Worm (Caenorhabditis elegans) whole organism, L2 larva: ENCODE data around the gene dap-3.

Experiments used
- C34F6.9 ChIP-seq: fragments of 150-350 bp; optimal IDR thresholded peaks from 2 replicates; lab custom pipeline; 2014; ENCODE audit warnings: missing biosample characterization, missing genetic modification characterization
- F13H6.1 ChIP-seq: sonication (generic microtip); optimal IDR thresholded peaks from 2 replicates; lab custom pipeline; 2016; ENCODE audit warnings: missing genetic modification characterization, missing compliant biosample characterization
- R02D3.7 ChIP-seq: fragments of 150-350 bp; optimal IDR thresholded peaks from 2 replicates; lab custom pipeline; 2014; ENCODE audit warnings: missing biosample characterization, missing genetic modification characterization
- Y55F3AM.14 ChIP-seq: fragments of 200-800 bp; sonication (Bioruptor generic); optimal IDR thresholded peaks from 2 replicates; lab custom pipeline; 2018; ENCODE audit warnings: mild to moderate bottlenecking, missing genetic modification characterization, missing compliant biosample characterization
- ZK546.5 ChIP-seq: sonication (generic microtip); optimal IDR thresholded peaks from 2 replicates; lab custom pipeline; 2017; ENCODE audit warnings: missing biosample characterization, missing genetic modification characterization
- alr-1 ChIP-seq: fragments of 150-350 bp; optimal IDR thresholded peaks from 2 replicates; lab custom pipeline; 2014; ENCODE audit warnings: missing biosample characterization, missing genetic modification characterization
- ama-1 ChIP-seq: fragments of 150-350 bp; optimal IDR thresholded peaks from 2 replicates; lab custom pipeline; 2018; ENCODE audit warnings: inconsistent platforms
- blmp-1 ChIP-seq: sonication (generic microtip); optimal IDR thresholded peaks from 2 replicates; lab custom pipeline; 2017; ENCODE audit warnings: missing genetic modification characterization, mild to moderate bottlenecking, missing compliant biosample characterization, antibody characterized with exemption, moderate library complexity; ENCODE audit not compliant: insufficient read depth
- ceh-16 ChIP-seq: fragments of 150-350 bp; optimal IDR thresholded peaks from 2 replicates; lab custom pipeline; 2014; ENCODE audit warnings: missing biosample characterization, missing genetic modification characterization
- ceh-82 ChIP-seq: fragments of 150-350 bp; optimal IDR thresholded peaks from 2 replicates; lab custom pipeline; 2014; ENCODE audit warnings: missing biosample characterization, missing genetic modification characterization
- crh-2 ChIP-seq: sonication (generic microtip); optimal IDR thresholded peaks from 2 replicates; lab custom pipeline; 2017; ENCODE audit warnings: missing biosample characterization, missing genetic modification characterization
- dmd-4 ChIP-seq: sonication (generic microtip); optimal IDR thresholded peaks from 2 replicates; lab custom pipeline; 2017; ENCODE audit warnings: missing biosample characterization, missing genetic modification characterization
- egl-27 ChIP-seq: sonication (generic microtip); optimal IDR thresholded peaks from 3 replicates; lab custom pipeline; 2017; ENCODE audit warnings: missing biosample characterization, missing genetic modification reagents, missing genetic modification characterization
- elt-1 ChIP-seq: fragments of 150-350 bp; optimal IDR thresholded peaks from 2 replicates; lab custom pipeline; 2014; ENCODE audit warnings: missing biosample characterization, missing genetic modification characterization
- elt-3 ChIP-seq: sonication (generic microtip); optimal IDR thresholded peaks from 2 replicates; lab custom pipeline; 2017; ENCODE audit warnings: missing biosample characterization, missing genetic modification characterization
- fos-1 ChIP-seq: fragments of 150-350 bp; optimal IDR thresholded peaks from 2 replicates; lab custom pipeline; 2014; ENCODE audit warnings: missing biosample characterization, missing genetic modification characterization
- gmeb-1 ChIP-seq: fragments of 150-350 bp; optimal IDR thresholded peaks from 2 replicates; lab custom pipeline; 2014; ENCODE audit warnings: missing biosample characterization, missing genetic modification characterization
- lin-13 ChIP-seq: fragments of 150-350 bp; optimal IDR thresholded peaks from 2 replicates; lab custom pipeline; 2014; ENCODE audit warnings: missing biosample characterization, missing genetic modification reagents, missing genetic modification characterization
- lin-39 ChIP-seq: fragments of 150-350 bp; optimal IDR thresholded peaks from 2 replicates; lab custom pipeline; 2014; ENCODE audit warnings: missing biosample characterization, missing genetic modification reagents, missing genetic modification characterization
- lsy-2 ChIP-seq, 2 experiments: fragments of 150-350 bp in 1 of 2; sonication (generic microtip) in 1 of 2; optimal IDR thresholded peaks; 2 replicates each; lab custom pipeline; 2014 to 2017; ENCODE audit warnings: missing biosample characterization in 2 of 2, missing genetic modification characterization in 2 of 2
- mab-5 ChIP-seq: fragments of 150-350 bp; optimal IDR thresholded peaks from 2 replicates; lab custom pipeline; 2014; ENCODE audit warnings: missing biosample characterization, missing genetic modification characterization
- mdl-1 ChIP-seq, 2 experiments: fragments of 150-350 bp in 1 of 2; sonication (generic microtip) in 1 of 2; optimal IDR thresholded peaks; 2 replicates each; lab custom pipeline; 2017; ENCODE audit warnings: missing biosample characterization in 2 of 2, missing genetic modification characterization in 2 of 2
- nhr-10 ChIP-seq: sonication (generic microtip); optimal IDR thresholded peaks from 2 replicates; lab custom pipeline; 2017; ENCODE audit warnings: missing biosample characterization, missing genetic modification characterization
- nhr-11 ChIP-seq: fragments of 150-350 bp; optimal IDR thresholded peaks from 2 replicates; lab custom pipeline; 2014; ENCODE audit warnings: missing biosample characterization, missing genetic modification characterization
- nhr-12 ChIP-seq: fragments of 150-350 bp; optimal IDR thresholded peaks from 2 replicates; lab custom pipeline; 2014; ENCODE audit warnings: missing biosample characterization, missing genetic modification characterization
- nhr-129 ChIP-seq: fragments of 150-350 bp; optimal IDR thresholded peaks from 2 replicates; lab custom pipeline; 2014; ENCODE audit warnings: missing biosample characterization, missing genetic modification characterization
- nhr-21 ChIP-seq: fragments of 150-350 bp; optimal IDR thresholded peaks from 2 replicates; lab custom pipeline; 2014; ENCODE audit warnings: missing biosample characterization, missing genetic modification characterization
- nhr-23 ChIP-seq: fragments of 150-350 bp; optimal IDR thresholded peaks from 2 replicates; lab custom pipeline; 2014; ENCODE audit warnings: missing biosample characterization, missing genetic modification reagents, missing genetic modification characterization
- nhr-237 ChIP-seq: fragments of 150-350 bp; optimal IDR thresholded peaks from 2 replicates; lab custom pipeline; 2014; ENCODE audit warnings: missing biosample characterization, missing genetic modification characterization
- nhr-25 ChIP-seq: fragments of 150-350 bp; sonication (generic microtip); optimal IDR thresholded peaks from 3 replicates; lab custom pipeline; 2014; ENCODE audit warnings: missing biosample characterization, missing genetic modification characterization
- nhr-6 ChIP-seq: fragments of 150-350 bp; optimal IDR thresholded peaks from 2 replicates; lab custom pipeline; 2014; ENCODE audit warnings: missing biosample characterization, missing genetic modification characterization
- nhr-77 ChIP-seq: fragments of 150-350 bp; optimal IDR thresholded peaks from 2 replicates; lab custom pipeline; 2014; ENCODE audit warnings: missing biosample characterization, missing genetic modification characterization
- peb-1 ChIP-seq: fragments of 150-350 bp; optimal IDR thresholded peaks from 2 replicates; lab custom pipeline; 2014; ENCODE audit warnings: missing biosample characterization, missing genetic modification characterization
- sem-4 ChIP-seq: fragments of 150-350 bp; optimal IDR thresholded peaks from 2 replicates; lab custom pipeline; 2014; ENCODE audit warnings: missing biosample characterization, missing genetic modification reagents, missing genetic modification characterization
- skn-1 ChIP-seq: sonication (generic microtip); optimal IDR thresholded peaks from 2 replicates; lab custom pipeline; 2017; ENCODE audit warnings: missing biosample characterization, missing genetic modification characterization
- sma-3 ChIP-seq: sonication (generic microtip); optimal IDR thresholded peaks from 2 replicates; lab custom pipeline; 2016; ENCODE audit warnings: missing genetic modification reagents, missing genetic modification characterization, missing compliant biosample characterization
- sma-9 ChIP-seq, 2 experiments: fragments of 150-350 bp in 1 of 2; sonication (generic microtip) in 1 of 2; optimal IDR thresholded peaks; 2 replicates each; lab custom pipeline; 2014 to 2016; ENCODE audit warnings: missing genetic modification characterization in 2 of 2, mild to moderate bottlenecking in 1 of 2, missing biosample characterization in 1 of 2, missing compliant biosample characterization in 1 of 2, missing genetic modification reagents in 1 of 2, moderate library complexity in 1 of 2
- snpc-4 ChIP-seq: fragments of 150-350 bp; optimal IDR thresholded peaks from 2 replicates; lab custom pipeline; 2014; ENCODE audit warnings: missing biosample characterization, missing genetic modification characterization
- unc-39 ChIP-seq: fragments of 150-350 bp; optimal IDR thresholded peaks from 2 replicates; lab custom pipeline; 2014; ENCODE audit warnings: missing biosample characterization, missing genetic modification characterization
- unc-55 ChIP-seq: fragments of 150-350 bp; sonication (generic microtip); optimal IDR thresholded peaks from 3 replicates; lab custom pipeline; 2014; ENCODE audit warnings: missing biosample characterization, missing genetic modification reagents, missing genetic modification characterization
- unc-62 ChIP-seq: fragments of 150-350 bp; optimal IDR thresholded peaks from 2 replicates; lab custom pipeline; 2014; ENCODE audit warnings: missing biosample characterization, missing genetic modification reagents, missing genetic modification characterization
- zag-1 ChIP-seq: fragments of 150-350 bp; optimal IDR thresholded peaks from 2 replicates; lab custom pipeline; 2014; ENCODE audit warnings: missing biosample characterization, missing genetic modification characterization
- ztf-1 ChIP-seq: fragments of 200-800 bp; sonication (Bioruptor generic); conservative IDR thresholded peaks from 2 replicates; pipeline ENCODE4 v1.3.6; 2022; ENCODE audit warnings: missing genetic modification characterization, missing compliant biosample characterization
- ztf-11 ChIP-seq: sonication (generic microtip); optimal IDR thresholded peaks from 2 replicates; lab custom pipeline; 2017; ENCODE audit warnings: missing biosample characterization, missing genetic modification characterization
- ztf-4 ChIP-seq: fragments of 150-350 bp; optimal IDR thresholded peaks from 2 replicates; lab custom pipeline; 2014; ENCODE audit warnings: missing biosample characterization, missing genetic modification characterization

Gene dap-3

ce11 chrII:10537988-10538387 is 42.9 kb upstream of the dap-3 start:
- peak; percentile 63 for TF ChIP-seq C34F6.9 (tag; lab: Kevin White, UChicago)
- peak; percentile 67 for TF ChIP-seq sma-9 (GFP tag; optimal IDR thresholded peaks at IDR 0.05; lab: Kevin White, UChicago)
- TF ChIP-seq sma-9 (tag; optimal IDR thresholded peaks at IDR 0.05; lab: Kevin White, UChicago): no peak
- TF ChIP-seq sma-3: peak; percentile 73
- TF ChIP-seq R02D3.7 (tag; lab: Kevin White, UChicago): peak; percentile 12
- TF ChIP-seq nhr-25 (tag; lab: Kevin White, UChicago): peak; percentile 71
- peak; percentile 48 to 80 for TF ChIP-seq lsy-2 (tag; optimal IDR thresholded peaks at IDR 0.05; lab: Kevin White, UChicago)
- TF ChIP-seq nhr-23 (tag; lab: Kevin White, UChicago): no peak
- peak; percentile 58 for TF ChIP-seq crh-2 (tag; lab: Kevin White, UChicago)
- TF ChIP-seq nhr-10: no peak
- TF ChIP-seq gmeb-1: peak; percentile 72
- TF ChIP-seq F13H6.1 (tag; lab: Kevin White, UChicago): peak; percentile 55
- no peak for TF ChIP-seq ztf-11
- no peak for TF ChIP-seq mdl-1 (tag; optimal IDR thresholded peaks at IDR 0.05; lab: Kevin White, UChicago)
- TF ChIP-seq unc-62: no peak
- peak; percentile 44 for TF ChIP-seq nhr-21 (tag; lab: Kevin White, UChicago)
- TF ChIP-seq lin-13 (GFP tag; lab: Kevin White, UChicago): peak; percentile 13
- peak; percentile 38 for TF ChIP-seq fos-1
- TF ChIP-seq ztf-1 (GFP tag; lab: Robert Waterston, UW): no peak
- no peak for TF ChIP-seq unc-39 (tag; lab: Kevin White, UChicago)
- no peak for TF ChIP-seq sem-4 (tag; lab: Kevin White, UChicago)
- TF ChIP-seq unc-55 (GFP tag; lab: Kevin White, UChicago): peak; percentile 57

- no peak for TF ChIP-seq nhr-129 (tag; lab: Kevin White, UChicago)
- no peak for TF ChIP-seq nhr-10
- TF ChIP-seq C34F6.9 (tag; lab: Kevin White, UChicago): no peak
- no peak for TF ChIP-seq elt-1 (tag; lab: Kevin White, UChicago)
- no peak for TF ChIP-seq alr-1
- TF ChIP-seq nhr-21 (tag; lab: Kevin White, UChicago): no peak
- no peak for TF ChIP-seq zag-1 (tag; lab: Kevin White, UChicago)
- TF ChIP-seq gmeb-1: no peak
- no peak for TF ChIP-seq ztf-11
- no peak for TF ChIP-seq lin-13 (GFP tag; lab: Kevin White, UChicago)
- TF ChIP-seq skn-1 (tag; lab: Kevin White, UChicago): no peak
- no peak for TF ChIP-seq snpc-4 (tag; lab: Kevin White, UChicago)
- TF ChIP-seq egl-27: no peak
- TF ChIP-seq mdl-1 (tag; optimal IDR thresholded peaks at IDR 0.05; lab: Kevin White, UChicago): no peak
- no peak for TF ChIP-seq sem-4 (tag; lab: Kevin White, UChicago)
- TF ChIP-seq ama-1 (lab: Kevin White, UChicago): no peak
- no peak for TF ChIP-seq peb-1
- TF ChIP-seq nhr-237 (tag; lab: Kevin White, UChicago): no peak
- TF ChIP-seq F13H6.1 (tag; lab: Kevin White, UChicago): no peak
These were observed 41.7 kb upstream of the dap-3 start, which contains the start of gene R166.3 for ce11 chrII:10539232-10539631. Gene R166.3 (minus strand): TSS chrII:10539332.

ce11 chrII:10541923-10542486 is 38.9 kb upstream of the dap-3 start, which contains the start of gene pro-1:
Gene pro-1 (minus strand): TSS chrII:10541996.
- no peak for TF ChIP-seq mdl-1 (tag; optimal IDR thresholded peaks at IDR 0.05; lab: Kevin White, UChicago)
- TF ChIP-seq elt-1 (tag; lab: Kevin White, UChicago): no peak
- TF ChIP-seq ceh-16 (tag; lab: Kevin White, UChicago): no peak
- peak; percentile 53 for TF ChIP-seq nhr-11 (tag; lab: Kevin White, UChicago)
- TF ChIP-seq ceh-82 (tag; lab: Kevin White, UChicago): no peak
- no peak for TF ChIP-seq skn-1 (tag; lab: Kevin White, UChicago)
- no peak for TF ChIP-seq lin-39 (tag; lab: Kevin White, UChicago)
- TF ChIP-seq nhr-25 (tag; lab: Kevin White, UChicago): peak; percentile 98
- TF ChIP-seq lin-13 (GFP tag; lab: Kevin White, UChicago): peak; percentile 79
- peak; percentile 33 for TF ChIP-seq mab-5 (tag; lab: Kevin White, UChicago)
- peak; percentile 78 for TF ChIP-seq Y55F3AM.14 (GFP tag; lab: Kevin White, UChicago)
- TF ChIP-seq peb-1: no peak
- TF ChIP-seq nhr-129 (tag; lab: Kevin White, UChicago): peak; percentile 80
- no peak for TF ChIP-seq fos-1
- TF ChIP-seq dmd-4 (tag; lab: Kevin White, UChicago): no peak
- TF ChIP-seq unc-62: no peak
- TF ChIP-seq F13H6.1 (tag; lab: Kevin White, UChicago): peak; percentile 84
- peak; percentile 83 for TF ChIP-seq blmp-1 (tag; lab: Kevin White, UChicago)
- TF ChIP-seq egl-27: no peak
- peak; percentile 85 for TF ChIP-seq sma-3
- TF ChIP-seq nhr-10: no peak
- TF ChIP-seq nhr-237 (tag; lab: Kevin White, UChicago): no peak
- no peak for TF ChIP-seq elt-3 (tag; lab: Kevin White, UChicago)
- no peak for TF ChIP-seq alr-1
- TF ChIP-seq nhr-6 (tag; lab: Kevin White, UChicago): peak; percentile 85
- no peak for TF ChIP-seq nhr-77 (tag; lab: Kevin White, UChicago)
- TF ChIP-seq C34F6.9 (tag; lab: Kevin White, UChicago): peak; percentile 77
- peak; percentile 79 for TF ChIP-seq unc-55 (GFP tag; lab: Kevin White, UChicago)
- peak; percentile 83 for TF ChIP-seq gmeb-1
- no peak for TF ChIP-seq nhr-12 (tag; lab: Kevin White, UChicago)
- peak; percentile 79 for TF ChIP-seq nhr-21 (tag; lab: Kevin White, UChicago)
- TF ChIP-seq ZK546.5: no peak
- peak; percentile 78 for TF ChIP-seq crh-2 (tag; lab: Kevin White, UChicago)
- TF ChIP-seq sem-4 (tag; lab: Kevin White, UChicago): peak; percentile 70
- TF ChIP-seq R02D3.7 (tag; lab: Kevin White, UChicago): peak; percentile 80
- TF ChIP-seq ztf-4 (tag; lab: Kevin White, UChicago): peak; percentile 97
